Worm (Caenorhabditis elegans) whole organism, young adult: Measurements from ENCODE around the gene D1046.16.
A peak's percentile ranks its signal among the peaks of the same experiment; 100 is the strongest.

Experiments used
- B0035.1 ChIP-seq: sonication (generic microtip); optimal IDR thresholded peaks from 2 replicates; lab custom pipeline; 2016; ENCODE audit warnings: missing genetic modification characterization, mild to moderate bottlenecking, missing compliant biosample characterization, missing genotype, missing genetic modification reagents
- F57C9.4 ChIP-seq: sonication (generic microtip); optimal IDR thresholded peaks from 2 replicates; lab custom pipeline; 2017; ENCODE audit warnings: mild to moderate bottlenecking, missing genetic modification characterization, missing compliant biosample characterization
- Y56A3A.18 ChIP-seq: fragments of 200-800 bp; sonication (Bioruptor generic); IDR thresholded peaks from 2 replicates; pipeline ENCODE4 v1.3.6; 2022; ENCODE audit warnings: missing genetic modification reagents, missing genetic modification characterization, missing compliant biosample characterization
- akir-1 ChIP-seq: fragments of 200-800 bp; sonication (Bioruptor generic); optimal IDR thresholded peaks from 2 replicates; lab custom pipeline; 2018; ENCODE audit warnings: mild to moderate bottlenecking, missing genetic modification characterization, moderate library complexity, missing compliant biosample characterization
- ama-1 ChIP-seq, 3 experiments: fragments of 150-350 bp in 1 of 3; sonication (generic microtip) in 2 of 3; optimal IDR thresholded peaks; 2 replicates each; lab custom pipeline; 2014 to 2018; ENCODE audit warnings: missing biosample characterization in 2 of 3, missing genetic modification characterization in 2 of 3, missing genetic modification reagents in 2 of 3
- aptf-3 ChIP-seq: fragments of 200-800 bp; sonication (Bioruptor generic); IDR thresholded peaks from 2 replicates; pipeline ENCODE4 v1.3.6; 2022; ENCODE audit warnings: missing genetic modification characterization, missing compliant biosample characterization
- cebp-1 ChIP-seq, 2 experiments: fragments of 200-800 bp in 1 of 2; sonication (Bioruptor generic) in 1 of 2; sonication (generic microtip) in 1 of 2; IDR thresholded peaks in 1 of 2; optimal IDR thresholded peaks in 1 of 2; 2 replicates each; pipeline versions ENCODE4 v1.3.6 to Lab custom; 2017 to 2022; ENCODE audit warnings: missing compliant biosample characterization in 2 of 2, missing genetic modification characterization in 2 of 2, mild to moderate bottlenecking in 1 of 2, missing genetic modification reagents in 1 of 2, moderate library complexity in 1 of 2
- ceh-58 ChIP-seq: fragments of 200-800 bp; sonication (Bioruptor generic); IDR thresholded peaks from 2 replicates; pipeline ENCODE4 v1.3.6; 2022; ENCODE audit warnings: missing genetic modification characterization, missing compliant biosample characterization
- die-1 ChIP-seq: sonication (generic microtip); optimal IDR thresholded peaks from 2 replicates; lab custom pipeline; 2016; ENCODE audit warnings: missing genotype, mild to moderate bottlenecking, missing genetic modification characterization, missing compliant biosample characterization
- madf-10 ChIP-seq: sonication (generic microtip); optimal IDR thresholded peaks from 2 replicates; lab custom pipeline; 2016; ENCODE audit warnings: mild to moderate bottlenecking, missing genetic modification characterization, missing compliant biosample characterization
- mcd-1 ChIP-seq: fragments of 200-800 bp; sonication (Bioruptor generic); IDR thresholded peaks from 2 replicates; pipeline ENCODE4 v1.3.6; 2022; ENCODE audit warnings: missing genetic modification reagents, missing genetic modification characterization, missing compliant biosample characterization
- pha-4 ChIP-seq: fragments of 150-350 bp; sonication (generic microtip); optimal IDR thresholded peaks from 2 replicates; lab custom pipeline; 2014; ENCODE audit warnings: missing biosample characterization, missing genetic modification reagents, missing genetic modification characterization
- snpc-4 ChIP-seq, 5 experiments: fragments of 150-350 bp in 1 of 5; sonication (generic microtip) in 4 of 5; optimal IDR thresholded peaks; 2 replicates each; lab custom pipeline; 2014 to 2018; ENCODE audit warnings: missing genetic modification characterization in 5 of 5, missing biosample characterization in 3 of 5, antibody characterized with exemption in 2 of 5, mild to moderate bottlenecking in 2 of 5, missing compliant biosample characterization in 2 of 5, missing genotype in 2 of 5, moderate library complexity in 2 of 5, missing genetic modification reagents in 1 of 5
- unc-62 ChIP-seq: fragments of 150-350 bp; optimal IDR thresholded peaks from 2 replicates; lab custom pipeline; 2014; ENCODE audit warnings: missing biosample characterization, missing genetic modification reagents, missing genetic modification characterization

DNA sequence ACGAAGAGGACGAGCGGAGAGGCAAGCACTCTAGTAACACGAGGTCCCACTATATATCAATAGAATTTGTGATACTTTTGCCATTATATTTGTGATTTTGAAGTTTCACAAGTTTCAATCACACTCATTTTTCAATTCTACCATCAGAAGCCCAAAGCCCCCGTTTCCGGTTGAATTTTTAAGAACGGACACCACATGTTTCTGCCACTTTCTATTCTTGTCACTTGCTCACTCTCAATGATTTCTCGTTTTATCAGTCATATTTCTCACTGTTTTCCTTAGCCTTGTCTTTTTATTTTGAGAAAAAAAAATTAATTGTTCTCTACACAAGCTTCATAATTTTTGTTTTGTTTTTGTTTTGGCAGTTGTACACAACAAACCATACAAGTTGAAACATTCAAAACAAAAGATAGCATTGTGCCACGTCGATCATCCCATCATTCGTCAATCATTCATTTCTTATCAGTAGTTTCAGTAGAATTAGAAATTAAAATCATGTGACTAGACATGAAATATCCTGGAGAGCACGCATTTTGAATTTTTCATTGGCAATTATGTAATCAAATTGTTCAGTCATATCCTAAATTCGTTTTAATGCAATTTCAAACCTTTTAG, 30.1 kb downstream of the D1046.16 start:
- no peak for TF ChIP-seq ama-1 (optimal IDR thresholded peaks at IDR 0.05; lab: Kevin White, UChicago)
- TF ChIP-seq ama-1 (GFP tag; optimal IDR thresholded peaks at IDR 0.05; lab: Kevin White, UChicago), result no peak
- TF ChIP-seq madf-10 (tag; lab: Kevin White, UChicago), result no peak
- no peak for TF ChIP-seq F57C9.4 (tag; lab: Kevin White, UChicago)
- no peak for TF ChIP-seq aptf-3
- TF ChIP-seq ceh-58 (GFP tag; lab: Robert Waterston, UW), result no peak
- no peak for TF ChIP-seq akir-1 (GFP tag; lab: Kevin White, UChicago)
- TF ChIP-seq die-1 (tag; lab: Kevin White, UChicago), result no peak
- no peak for TF ChIP-seq pha-4 (tag; lab: Kevin White, UChicago)
- TF ChIP-seq B0035.1 (tag; lab: Kevin White, UChicago), result no peak
- TF ChIP-seq unc-62, result no peak
- TF ChIP-seq mcd-1, result no peak
- no peak for TF ChIP-seq snpc-4 (GFP tag; optimal IDR thresholded peaks at IDR 0.05; lab: Kevin White, UChicago)
- no peak for TF ChIP-seq snpc-4 (tag; optimal IDR thresholded peaks at IDR 0.05; lab: Kevin White, UChicago)
- no peak for TF ChIP-seq Y56A3A.18 (GFP tag; lab: Robert Waterston, UW)
- no peak for TF ChIP-seq cebp-1 (GFP tag; IDR thresholded peaks at IDR 0.05; lab: Robert Waterston, UW)
- peak; percentile 8 for TF ChIP-seq cebp-1 (tag; optimal IDR thresholded peaks at IDR 0.05; lab: Kevin White, UChicago)
